Worm (Caenorhabditis elegans) whole organism, L4 larva: Measurements from ENCODE around the gene sra-10.

Experiments used
- D1046.2 ChIP-seq: fragments of 200-800 bp; sonication (Bioruptor generic); IDR thresholded peaks from 2 replicates; pipeline ENCODE4 v1.3.6; 2022; ENCODE audit warnings: missing genetic modification characterization, missing compliant biosample characterization
- F49E8.2 ChIP-seq: sonication (generic microtip); optimal IDR thresholded peaks from 2 replicates; lab custom pipeline; 2016; ENCODE audit warnings: missing compliant biosample characterization, mild to moderate bottlenecking, missing genetic modification characterization, borderline replicate concordance
- ZK337.2 ChIP-seq: fragments of 200-800 bp; sonication (Bioruptor generic); IDR thresholded peaks from 2 replicates; pipeline ENCODE4 v1.3.6; 2022; ENCODE audit warnings: missing genetic modification reagents, missing genetic modification characterization, missing compliant biosample characterization
- aha-1 ChIP-seq: fragments of 150-350 bp; peaks from one replicate; lab custom pipeline; 2014; ENCODE audit warnings: missing biosample characterization, missing genetic modification characterization
- ama-1 ChIP-seq: fragments of 150-350 bp; optimal IDR thresholded peaks from 2 replicates; lab custom pipeline; 2014; ENCODE audit warnings: inconsistent platforms, mixed read lengths
- ceh-28 ChIP-seq: fragments of 150-350 bp; optimal IDR thresholded peaks from 2 replicates; lab custom pipeline; 2014; ENCODE audit warnings: missing biosample characterization, missing genetic modification reagents, missing genetic modification characterization
- ceh-62 ChIP-seq: sonication (generic microtip); optimal IDR thresholded peaks from 2 replicates; lab custom pipeline; 2017; ENCODE audit warnings: missing biosample characterization, missing genetic modification characterization
- ctbp-1 ChIP-seq: fragments of 200-800 bp; sonication (Bioruptor generic); IDR thresholded peaks from 2 replicates; pipeline ENCODE4 v1.3.6; 2022; ENCODE audit warnings: missing genetic modification reagents, missing genetic modification characterization, missing compliant biosample characterization
- daf-16 ChIP-seq, 3 experiments: sonication (generic microtip); optimal IDR thresholded peaks; 2 replicates each; lab custom pipeline; 2016 to 2017; ENCODE audit warnings: missing genetic modification characterization in 3 of 3, missing genetic modification reagents in 3 of 3, mild to moderate bottlenecking in 2 of 3, missing compliant biosample characterization in 2 of 3, missing biosample characterization in 1 of 3, moderate library complexity in 1 of 3
- dmd-6 ChIP-seq: fragments of 200-800 bp; sonication (Bioruptor generic); IDR thresholded peaks from 2 replicates; pipeline ENCODE4 v1.3.6; 2022; ENCODE audit warnings: missing genetic modification reagents, missing genetic modification characterization, missing compliant biosample characterization
- dmd-9 ChIP-seq: fragments of 200-800 bp; sonication (Bioruptor generic); IDR thresholded peaks from 2 replicates; pipeline ENCODE4 v1.3.6; 2022; ENCODE audit warnings: missing genetic modification reagents, missing genetic modification characterization, missing compliant biosample characterization
- dpl-1 ChIP-seq: fragments of 150-350 bp; optimal IDR thresholded peaks from 2 replicates; lab custom pipeline; 2014; ENCODE audit warnings: missing biosample characterization, missing genetic modification reagents, missing genetic modification characterization
- dve-1 ChIP-seq: sonication (generic microtip); optimal IDR thresholded peaks from 2 replicates; lab custom pipeline; 2017; ENCODE audit warnings: antibody characterized with exemption, mild to moderate bottlenecking, missing genetic modification characterization, missing compliant biosample characterization; ENCODE audit not compliant: insufficient read depth
- hif-1 ChIP-seq, 2 experiments: sonication (generic microtip); optimal IDR thresholded peaks; 2 replicates each; lab custom pipeline; 2016 to 2017; ENCODE audit warnings: missing compliant biosample characterization in 2 of 2, missing genetic modification characterization in 2 of 2, missing genetic modification reagents in 2 of 2, missing genotype in 2 of 2, mild to moderate bottlenecking in 1 of 2
- hlh-11 ChIP-seq: fragments of 200-800 bp; sonication (Bioruptor generic); optimal IDR thresholded peaks from 2 replicates; lab custom pipeline; 2018; ENCODE audit warnings: mild to moderate bottlenecking, missing genetic modification characterization, missing compliant biosample characterization
- hlh-30 ChIP-seq: sonication (generic microtip); optimal IDR thresholded peaks from 2 replicates; lab custom pipeline; 2017; ENCODE audit warnings: antibody characterized with exemption, mild to moderate bottlenecking, missing genetic modification characterization, missing compliant biosample characterization; ENCODE audit not compliant: insufficient read depth
- hmg-1.1 ChIP-seq: fragments of 200-800 bp; sonication (Bioruptor generic); IDR thresholded peaks from 2 replicates; pipeline ENCODE4 v1.3.6; 2022; ENCODE audit warnings: missing genetic modification reagents, missing genetic modification characterization, missing compliant biosample characterization
- lim-7 ChIP-seq: fragments of 200-800 bp; sonication (Bioruptor generic); IDR thresholded peaks from 2 replicates; pipeline ENCODE4 v1.3.6; 2022; ENCODE audit warnings: missing genetic modification characterization, missing compliant biosample characterization
- lin-1 ChIP-seq: fragments of 200-800 bp; sonication (Bioruptor generic); IDR thresholded peaks from 2 replicates; pipeline ENCODE4 v1.3.6; 2022; ENCODE audit warnings: missing genetic modification reagents, missing genetic modification characterization, missing compliant biosample characterization
- lin-38 ChIP-seq: fragments of 200-800 bp; sonication (Bioruptor generic); IDR thresholded peaks from 2 replicates; pipeline ENCODE4 v1.3.6; 2022; ENCODE audit warnings: missing genetic modification reagents, missing genetic modification characterization, missing compliant biosample characterization
- lsy-2 ChIP-seq, 2 experiments: fragments of 150-350 bp in 1 of 2; sonication (generic microtip) in 1 of 2; optimal IDR thresholded peaks; 2 replicates each; lab custom pipeline; 2014 to 2017; ENCODE audit warnings: missing biosample characterization in 2 of 2, missing genetic modification characterization in 2 of 2
- madf-5 ChIP-seq, 2 experiments: fragments of 200-800 bp; sonication (Bioruptor generic); IDR thresholded peaks; 2 replicates each; pipeline ENCODE4 v1.3.6; 2022; ENCODE audit warnings: missing compliant biosample characterization in 2 of 2, missing genetic modification characterization in 2 of 2
- mdl-1 ChIP-seq, 2 experiments: fragments of 150-350 bp in 1 of 2; sonication (generic microtip) in 1 of 2; optimal IDR thresholded peaks; 2 replicates each; lab custom pipeline; 2014 to 2017; ENCODE audit warnings: missing biosample characterization in 2 of 2, missing genetic modification characterization in 2 of 2
- mep-1 ChIP-seq: fragments of 150-350 bp; sonication (generic microtip); optimal IDR thresholded peaks from 3 replicates; lab custom pipeline; 2014; ENCODE audit warnings: missing biosample characterization, missing genetic modification characterization
- mes-2 ChIP-seq: sonication (generic microtip); optimal IDR thresholded peaks from 2 replicates; lab custom pipeline; 2016; ENCODE audit warnings: missing genotype, mild to moderate bottlenecking, missing genetic modification characterization, missing compliant biosample characterization; ENCODE audit not compliant: poor library complexity, severe bottlenecking
- mxl-3 ChIP-seq: fragments of 200-800 bp; sonication (Bioruptor generic); optimal IDR thresholded peaks from 2 replicates; lab custom pipeline; 2018; ENCODE audit warnings: mild to moderate bottlenecking, missing genetic modification characterization, missing compliant biosample characterization
- nhr-10 ChIP-seq: fragments of 150-350 bp; optimal IDR thresholded peaks from 2 replicates; lab custom pipeline; 2014; ENCODE audit warnings: missing biosample characterization, missing genetic modification characterization
- nhr-102 ChIP-seq: sonication (generic microtip); optimal IDR thresholded peaks from 2 replicates; lab custom pipeline; 2016; ENCODE audit warnings: mild to moderate bottlenecking, missing genetic modification characterization, moderate library complexity, missing compliant biosample characterization
- nhr-237 ChIP-seq: sonication (generic microtip); optimal IDR thresholded peaks from 2 replicates; lab custom pipeline; 2017; ENCODE audit warnings: missing biosample characterization, missing genetic modification characterization
- nhr-28 ChIP-seq: fragments of 150-350 bp; optimal IDR thresholded peaks from 2 replicates; lab custom pipeline; 2014; ENCODE audit warnings: missing biosample characterization, missing genetic modification characterization
- nhr-48 ChIP-seq: sonication (generic microtip); optimal IDR thresholded peaks from 2 replicates; lab custom pipeline; 2016; ENCODE audit warnings: mild to moderate bottlenecking, missing genetic modification characterization, missing compliant biosample characterization
- nhr-77 ChIP-seq: fragments of 150-350 bp; optimal IDR thresholded peaks from 2 replicates; lab custom pipeline; 2014; ENCODE audit warnings: missing biosample characterization, missing genetic modification characterization
- php-3 ChIP-seq: fragments of 200-800 bp; sonication (Bioruptor generic); IDR thresholded peaks from 2 replicates; pipeline ENCODE4 v1.3.6; 2022; ENCODE audit warnings: missing genetic modification reagents, missing genetic modification characterization, missing compliant biosample characterization
- pqm-1 ChIP-seq: sonication (generic microtip); optimal IDR thresholded peaks from 2 replicates; lab custom pipeline; 2017; ENCODE audit warnings: missing biosample characterization, missing genetic modification characterization
- rbr-2 ChIP-seq: sonication (generic microtip); optimal IDR thresholded peaks from 2 replicates; lab custom pipeline; 2016; ENCODE audit warnings: missing genotype, missing genetic modification characterization, missing compliant biosample characterization
- saeg-2 ChIP-seq: fragments of 200-800 bp; sonication (Bioruptor generic); IDR thresholded peaks from 2 replicates; pipeline ENCODE4 v1.3.6; 2022; ENCODE audit warnings: missing genetic modification reagents, missing genetic modification characterization, missing compliant biosample characterization
- skn-1 ChIP-seq: fragments of 150-350 bp; optimal IDR thresholded peaks from 2 replicates; lab custom pipeline; 2014; ENCODE audit warnings: missing biosample characterization, missing genetic modification characterization
- spr-3 ChIP-seq: fragments of 200-800 bp; sonication (Bioruptor generic); optimal IDR thresholded peaks from 2 replicates; lab custom pipeline; 2018; ENCODE audit warnings: mild to moderate bottlenecking, missing genetic modification characterization, missing compliant biosample characterization
- tra-1 ChIP-seq: fragments of 200-800 bp; sonication (Bioruptor generic); IDR thresholded peaks from 2 replicates; pipeline ENCODE4 v1.3.6; 2022; ENCODE audit warnings: missing genetic modification reagents, missing genetic modification characterization, missing compliant biosample characterization
- unc-130 ChIP-seq: sonication (generic microtip); optimal IDR thresholded peaks from 2 replicates; lab custom pipeline; 2016; ENCODE audit warnings: missing genetic modification reagents, missing genetic modification characterization, missing compliant biosample characterization
- unc-39 ChIP-seq: sonication (generic microtip); optimal IDR thresholded peaks from 2 replicates; lab custom pipeline; 2017; ENCODE audit warnings: missing biosample characterization, missing genetic modification characterization
- unc-62 ChIP-seq, 3 experiments: fragments of 150-350 bp in 1 of 3; sonication (generic microtip); optimal IDR thresholded peaks in 2 of 3; peaks in 1 of 3; 1 replicate in 1 of 3; 2 replicates in 2 of 3; lab custom pipeline; 2014 to 2017; ENCODE audit warnings: missing biosample characterization in 3 of 3, missing genetic modification characterization in 3 of 3, missing genetic modification reagents in 3 of 3, missing genotype in 1 of 3
- zag-1 ChIP-seq: fragments of 150-350 bp; optimal IDR thresholded peaks from 2 replicates; lab custom pipeline; 2014; ENCODE audit warnings: missing biosample characterization, missing genetic modification characterization
- zfp-2 ChIP-seq: sonication (generic microtip); optimal IDR thresholded peaks from 2 replicates; lab custom pipeline; 2016; ENCODE audit warnings: mild to moderate bottlenecking, missing genetic modification characterization, missing compliant biosample characterization
- zip-2 ChIP-seq: fragments of 150-350 bp; optimal IDR thresholded peaks from 2 replicates; lab custom pipeline; 2014; ENCODE audit warnings: missing biosample characterization, missing genetic modification characterization

The sra-10 gene

ce11 chrII:10925804-10926570 is 31.1 kb upstream of the sra-10 start, which contains the start of gene metr-1:
metr-1 (plus strand) TSS chrII:10926561.
- TF ChIP-seq skn-1 (tag; lab: Kevin White, UChicago) (no peak), mxl-3 (peak; percentile 74), ceh-28 (tag; lab: Kevin White, UChicago) (no peak), unc-130 (GFP tag; lab: Kevin White, UChicago) (peak; percentile 66), mdl-1 (tag; optimal IDR thresholded peaks at IDR 0.05; lab: Kevin White, UChicago) (peak in 1 of 2 experiments; percentile 41), mes-2 (tag; lab: Kevin White, UChicago) (peak; percentile 89), nhr-28 (tag; lab: Kevin White, UChicago) (peak; percentile 32), F49E8.2 (tag; lab: Kevin White, UChicago) (no peak), ZK337.2 (GFP tag; lab: Robert Waterston, UW) (0 out of 2 replicates have a peak, but pooled peaks have one; percentile 34), unc-62 (GFP tag; optimal IDR thresholded peaks at IDR 0.05 in 1 of 2; lab: Kevin White, UChicago) (peak in 1 of 2 experiments; percentile 28), unc-62 (tag; optimal IDR thresholded peaks at IDR 0.05; lab: Kevin White, UChicago) (no peak), lsy-2 (tag; optimal IDR thresholded peaks at IDR 0.05; lab: Kevin White, UChicago) (peak in 1 of 2 experiments; percentile 55), daf-16 (GFP tag; optimal IDR thresholded peaks at IDR 0.05; lab: Kevin White, UChicago) (no peak), daf-16 (tag; optimal IDR thresholded peaks at IDR 0.05; lab: Kevin White, UChicago) (peak; percentile 63), ama-1 (lab: Kevin White, UChicago) (no peak), zag-1 (no peak), hlh-30 (tag; lab: Kevin White, UChicago) (peak; percentile 55), ctbp-1 (GFP tag; lab: Robert Waterston, UW) (no peak), nhr-237 (tag; lab: Kevin White, UChicago) (no peak), hlh-11 (tag; lab: Kevin White, UChicago) (peak; percentile 60), lim-7 (GFP tag; lab: Robert Waterston, UW) (0 out of 2 replicates have a peak, but pooled peaks have one; percentile 23), D1046.2 (GFP tag; lab: Robert Waterston, UW) (no peak), lin-38 (GFP tag; lab: Robert Waterston, UW) (peak; percentile 43), dve-1 (tag; lab: Kevin White, UChicago) (no peak), hmg-1.1 (GFP tag; lab: Robert Waterston, UW) (0 out of 2 replicates have a peak, but pooled peaks have one; percentile 15), dpl-1 (peak; percentile 83), dmd-9 (GFP tag; lab: Robert Waterston, UW) (no peak)
- TF ChIP-seq, all 104 proteins: peak for 15

ce11 chrII:10924669-10925068 is 29.8 kb upstream of the sra-10 start:
- TF ChIP-seq zfp-2 (tag; lab: Kevin White, UChicago) (no peak), php-3 (GFP tag; lab: Robert Waterston, UW) (peak; percentile 91), dve-1 (tag; lab: Kevin White, UChicago) (peak; percentile 93), nhr-102 (tag; lab: Kevin White, UChicago) (peak; percentile 37), nhr-77 (tag; lab: Kevin White, UChicago) (peak; percentile 84), nhr-10 (tag; lab: Kevin White, UChicago) (peak; percentile 28), lin-1 (GFP tag; lab: Robert Waterston, UW) (peak; percentile 13; the same call in 1 of the 2 replicates), hif-1 (tag; optimal IDR thresholded peaks at IDR 0.05; lab: Kevin White, UChicago) (peak in 1 of 2 experiments; percentile 56), lsy-2 (tag; optimal IDR thresholded peaks at IDR 0.05; lab: Kevin White, UChicago) (peak in 1 of 2 experiments; percentile 32), ceh-62 (no peak), hlh-30 (tag; lab: Kevin White, UChicago) (peak; percentile 78), rbr-2 (tag; lab: Kevin White, UChicago) (no peak), ZK337.2 (GFP tag; lab: Robert Waterston, UW) (no peak), mep-1 (tag; lab: Kevin White, UChicago) (peak; percentile 63), nhr-28 (tag; lab: Kevin White, UChicago) (peak; percentile 97), mdl-1 (tag; optimal IDR thresholded peaks at IDR 0.05; lab: Kevin White, UChicago) (peak in 1 of 2 experiments; percentile 82), nhr-48 (peak; percentile 57), zag-1 (no peak), aha-1 (tag; lab: Kevin White, UChicago) (peak; percentile 83), spr-3 (GFP tag; lab: Kevin White, UChicago) (no peak), unc-39 (tag; lab: Kevin White, UChicago) (no peak), ctbp-1 (GFP tag; lab: Robert Waterston, UW) (no peak), zip-2 (tag; lab: Kevin White, UChicago) (no peak), tra-1 (GFP tag; lab: Robert Waterston, UW) (peak; percentile 33; the same call in 1 of the 2 replicates), madf-5 (GFP tag; IDR thresholded peaks at IDR 0.05; lab: Robert Waterston, UW) (no peak), pqm-1 (peak; percentile 93), saeg-2 (GFP tag; lab: Robert Waterston, UW) (peak; percentile 21; the same call in 1 of the 2 replicates), dmd-6 (peak; percentile 89)
